Fruit fly (Drosophila melanogaster) whole organism, wandering third instar larva: ENCODE measurements around the gene CG6276.

Experiments
- Abd-B ChIP-seq: fragments of >200 bp; optimal IDR thresholded peaks from 2 replicates; lab custom pipeline; 2017; ENCODE audit warnings: missing biosample characterization, missing genetic modification characterization
- Dfd ChIP-seq: fragments of >200 bp; optimal IDR thresholded peaks from 2 replicates; lab custom pipeline; 2017; ENCODE audit warnings: missing biosample characterization, missing genetic modification characterization
- Hr78 ChIP-seq: fragments of >200 bp; optimal IDR thresholded peaks from 2 replicates; lab custom pipeline; 2017; ENCODE audit warnings: missing biosample characterization, missing genetic modification characterization
- Mio ChIP-seq: sonication (Bioruptor generic); optimal IDR thresholded peaks from 2 replicates; lab custom pipeline; 2016; ENCODE audit warnings: missing biosample characterization, missing genetic modification characterization
- OdsH ChIP-seq: fragments of 200-800 bp; sonication (Bioruptor generic); optimal IDR thresholded peaks from 2 replicates; lab custom pipeline; 2016; ENCODE audit warnings: missing biosample characterization, mild to moderate bottlenecking, missing genetic modification characterization
- br ChIP-seq: fragments of 200-800 bp; sonication (Bioruptor generic); optimal IDR thresholded peaks from 2 replicates; lab custom pipeline; 2016; ENCODE audit warnings: missing biosample characterization, missing genetic modification characterization
- fru ChIP-seq: fragments of 200-800 bp; sonication (Bioruptor generic); optimal IDR thresholded peaks from 3 replicates; lab custom pipeline; 2016; ENCODE audit warnings: missing biosample characterization, mild to moderate bottlenecking, missing genetic modification characterization
- h ChIP-seq: fragments of 200-800 bp; sonication (Bioruptor generic); optimal IDR thresholded peaks from 3 replicates; lab custom pipeline; 2016; ENCODE audit warnings: missing biosample characterization, mild to moderate bottlenecking, missing genetic modification characterization
- lola ChIP-seq: fragments of >200 bp; optimal IDR thresholded peaks from 2 replicates; lab custom pipeline; 2017; ENCODE audit warnings: missing biosample characterization, missing genetic modification characterization
- pan ChIP-seq: fragments of >200 bp; optimal IDR thresholded peaks from 2 replicates; lab custom pipeline; 2017
- psq ChIP-seq: fragments of 200-800 bp; sonication (Bioruptor generic); optimal IDR thresholded peaks from 3 replicates; lab custom pipeline; 2017; ENCODE audit warnings: missing biosample characterization, mild to moderate bottlenecking, missing genetic modification characterization, moderate library complexity
- tai ChIP-seq: sonication (Bioruptor generic); optimal IDR thresholded peaks from 2 replicates; lab custom pipeline; 2016; ENCODE audit warnings: missing biosample characterization, missing genetic modification characterization
- usp ChIP-seq: fragments of >200 bp; optimal IDR thresholded peaks from 2 replicates; lab custom pipeline; 2017; ENCODE audit warnings: missing biosample characterization, missing genetic modification characterization

dm6 chr3R:15275158-15275623, 44.7 kb downstream of the CG6276 start, which contains the start of the genes Cp190 and CG4338:
- TF ChIP-seq Dfd (GFP tag; lab: Kevin White, UChicago) (no peak), Hr78 (no peak), br (GFP tag; lab: Kevin White, UChicago) (peak; percentile 94), psq (GFP tag; lab: Kevin White, UChicago) (peak; percentile 95), fru (GFP tag; lab: Kevin White, UChicago) (peak; percentile 96), usp (GFP tag; lab: Kevin White, UChicago) (no peak), tai (GFP tag; lab: Kevin White, UChicago) (no peak), Mio (GFP tag; lab: Kevin White, UChicago) (peak; percentile 48), pan (lab: Kevin White, UChicago) (no peak), lola (GFP tag; lab: Kevin White, UChicago) (no peak), h (GFP tag; lab: Kevin White, UChicago) (peak; percentile 97), OdsH (GFP tag; lab: Kevin White, UChicago) (peak; percentile 96), Abd-B (GFP tag; lab: Kevin White, UChicago) (no peak)
